Worm (Caenorhabditis elegans): ENCODE results near the gene C05D10.4.

- no peak for TF ChIP-seq hlh-13 (GFP tag; optimal IDR thresholded peaks at IDR 0.05)
- TF ChIP-seq elt-2 (tag; optimal IDR thresholded peaks at IDR 0.05) = peak; percentile 57
- no peak for TF ChIP-seq ama-1 (optimal IDR thresholded peaks at IDR 0.05)
- no peak for TF ChIP-seq elt-4 (tag; optimal IDR thresholded peaks at IDR 0.05)
- TF ChIP-seq nhr-232 (tag; optimal IDR thresholded peaks at IDR 0.05) = no peak
Measured at ce11 chrIII:6046881-6047280, 55.8 kb downstream of the C05D10.4 start, which contains the start of gene tbx-11.
